Fruit fly (Drosophila melanogaster): ENCODE measurements around the gene CG42590.

CG42590 gene

dm6 chr3L:8081822-8082221, 12.8 kb upstream of the CG42590 start (continued):
- TF ChIP-seq nom (GFP tag; optimal IDR thresholded peaks at IDR 0.05), result peak; percentile 83
- TF ChIP-seq cad (GFP tag; optimal IDR thresholded peaks at IDR 0.05), result no peak
- TF ChIP-seq HLH4C (GFP tag; IDR thresholded peaks at IDR 0.05; ENCODE audit: partially characterized antibody), result no peak
- TF ChIP-seq Awh (GFP tag; IDR thresholded peaks at IDR 0.05), result no peak
- TF ChIP-seq CG12744 (GFP tag; optimal IDR thresholded peaks at IDR 0.05), result peak; percentile 18
- TF ChIP-seq CG6854 (GFP tag; optimal IDR thresholded peaks at IDR 0.05), result peak; percentile 61
- no peak for TF ChIP-seq hkb (optimal IDR thresholded peaks at IDR 0.05)
- peak; percentile 67 for TF ChIP-seq hkb (GFP tag; IDR thresholded peaks at IDR 0.05)
- TF ChIP-seq Ada2b (GFP tag; IDR thresholded peaks at IDR 0.05), result no peak
- no peak for TF ChIP-seq cg (GFP tag; optimal IDR thresholded peaks at IDR 0.05)
- no peak for TF ChIP-seq HmgD (GFP tag; optimal IDR thresholded peaks at IDR 0.05)
- peak; percentile 28; the same call in 1 of the 2 replicates for TF ChIP-seq Drgx (GFP tag; IDR thresholded peaks at IDR 0.05)
- no peak for TF ChIP-seq CG18011 (GFP tag; optimal IDR thresholded peaks at IDR 0.05)
- TF ChIP-seq CG2199 (GFP tag; IDR thresholded peaks at IDR 0.05), result peak; percentile 86
- no peak for TF ChIP-seq ssp (GFP tag; IDR thresholded peaks at IDR 0.05)
- no peak for TF ChIP-seq Elba2 (GFP tag; optimal IDR thresholded peaks at IDR 0.05)
- peak; percentile 61 for TF ChIP-seq HmgZ (tag; optimal IDR thresholded peaks at IDR 0.05)
- TF ChIP-seq CG5245 (GFP tag; optimal IDR thresholded peaks at IDR 0.05), result no peak
- no peak for TF ChIP-seq jumu (GFP tag; optimal IDR thresholded peaks at IDR 0.05)
- TF ChIP-seq cas (GFP tag; IDR thresholded peaks at IDR 0.05), result no peak
- no peak for TF ChIP-seq H2.0 (GFP tag; IDR thresholded peaks at IDR 0.05)
- peak; percentile 1 for TF ChIP-seq bab2 (GFP tag; optimal IDR thresholded peaks at IDR 0.05)
- TF ChIP-seq CG3995 (GFP tag; optimal IDR thresholded peaks at IDR 0.05), result peak; percentile 11
- no peak for TF ChIP-seq Chrac-16 (GFP tag; optimal IDR thresholded peaks at IDR 0.05)
- TF ChIP-seq CG3407 (GFP tag; optimal IDR thresholded peaks at IDR 0.05), result no peak
- TF ChIP-seq CG31388 (GFP tag; optimal IDR thresholded peaks at IDR 0.05), result no peak
- TF ChIP-seq CG16815 (GFP tag; optimal IDR thresholded peaks at IDR 0.05), result no peak
- TF ChIP-seq grn (GFP tag; optimal IDR thresholded peaks at IDR 0.05), result no peak
- peak; percentile 56 for TF ChIP-seq CG10543 (GFP tag; optimal IDR thresholded peaks at IDR 0.05)
- TF ChIP-seq Side (GFP tag; optimal IDR thresholded peaks at IDR 0.05), result peak; percentile 44
- peak; percentile 56 for TF ChIP-seq CG2120 (GFP tag; optimal IDR thresholded peaks at IDR 0.05)
- no peak for TF ChIP-seq CG12942 (GFP tag; optimal IDR thresholded peaks at IDR 0.05)
- peak; percentile 28; the same call in 1 of the 3 replicates for TF ChIP-seq sr (GFP tag; IDR thresholded peaks at IDR 0.05)
- TF ChIP-seq Fer3 (tag; optimal IDR thresholded peaks at IDR 0.05), result peak; percentile 46
- TF ChIP-seq p53 (GFP tag; optimal IDR thresholded peaks at IDR 0.05), result no peak
- peak; percentile 42 for TF ChIP-seq CG17359 (tag; optimal IDR thresholded peaks at IDR 0.05)
- TF ChIP-seq Sin3A (optimal IDR thresholded peaks at IDR 0.05), result no peak
- peak; percentile 56 for TF ChIP-seq sqz (GFP tag; optimal IDR thresholded peaks at IDR 0.05)
- TF ChIP-seq CG5953 (GFP tag; IDR thresholded peaks at IDR 0.05), result no peak
- peak; percentile 72 for TF ChIP-seq corto (GFP tag; optimal IDR thresholded peaks at IDR 0.05)
- TF ChIP-seq Kr (GFP tag; optimal IDR thresholded peaks at IDR 0.05), result no peak
- TF ChIP-seq CG1233 (GFP tag; optimal IDR thresholded peaks at IDR 0.05), result no peak
- no peak for TF ChIP-seq TFAM (GFP tag; optimal IDR thresholded peaks at IDR 0.05)
- TF ChIP-seq CG32532 (GFP tag; IDR thresholded peaks at IDR 0.05), result peak; percentile 56; the same call in 1 of the 2 replicates
- TF ChIP-seq NfI (GFP tag; optimal IDR thresholded peaks at IDR 0.05), result peak; percentile 45
- TF ChIP-seq Myb (GFP tag; optimal IDR thresholded peaks at IDR 0.05), result peak; percentile 11
- peak; percentile 50; the same call in 1 of the 3 replicates for TF ChIP-seq CG11695 (GFP tag; IDR thresholded peaks at IDR 0.05)
- no peak for TF ChIP-seq sima (GFP tag; optimal IDR thresholded peaks at IDR 0.05)
- no peak for TF ChIP-seq CG9817 (tag; optimal IDR thresholded peaks at IDR 0.05)
- no peak for TF ChIP-seq CG32767 (GFP tag; IDR thresholded peaks at IDR 0.05)
- peak; percentile 29 for TF ChIP-seq tap (tag; optimal IDR thresholded peaks at IDR 0.05)
- no peak for TF ChIP-seq CG15696 (tag; optimal IDR thresholded peaks at IDR 0.05)
- TF ChIP-seq CG30431 (GFP tag; optimal IDR thresholded peaks at IDR 0.05), result no peak

All from whole organism, embryonic.